Worm (Caenorhabditis elegans) whole organism, midembryonic: ENCODE results near the gene R13A1.3.

Source experiments
- flt-1 ChIP-seq: fragments of 200-800 bp; sonication (Bioruptor generic); IDR thresholded peaks from 2 replicates; pipeline ENCODE4 v1.3.6; 2022; ENCODE audit warnings: missing genetic modification characterization, missing compliant biosample characterization
- ztf-29 ChIP-seq: fragments of 200-800 bp; sonication (Bioruptor generic); IDR thresholded peaks from 2 replicates; pipeline ENCODE4 v1.3.6; 2022; ENCODE audit warnings: missing genetic modification reagents, missing genetic modification characterization, missing compliant biosample characterization

ce11 chrIV:7191745-7192144 lies 12.1 kb upstream of the R13A1.3 start, which contains the start of gene R13A1.5:
- TF ChIP-seq ztf-29 (GFP tag; lab: Robert Waterston, UW) = no peak
- TF ChIP-seq flt-1 (GFP tag; lab: Robert Waterston, UW) = no peak
